Fruit fly (Drosophila melanogaster) whole organism, embryonic: ENCODE results near the gene CG42395.

Experiments used
- Aef1 ChIP-seq: fragments of 200-800 bp; sonication (Bioruptor generic); IDR thresholded peaks from 3 replicates; pipeline ENCODE4 v1.3.6; 2022; ENCODE audit warnings: missing biosample characterization, missing genetic modification characterization
- CG12104 ChIP-seq: fragments of 200-800 bp; sonication (Bioruptor generic); optimal IDR thresholded peaks from 3 replicates; lab custom pipeline; 2016; ENCODE audit warnings: missing biosample characterization, missing genetic modification characterization
- CG12659 ChIP-seq: fragments of 200-800 bp; sonication (Bioruptor generic); optimal IDR thresholded peaks from 3 replicates; lab custom pipeline; 2017; ENCODE audit warnings: mild to moderate bottlenecking, missing biosample characterization, missing genetic modification reagents, missing genetic modification characterization
- CG13287 ChIP-seq: fragments of 200-800 bp; sonication (Bioruptor generic); IDR thresholded peaks from 2 replicates; pipeline ENCODE4 v1.3.6; 2022; ENCODE audit warnings: missing biosample characterization, missing genetic modification characterization; ENCODE audit not compliant: partially characterized antibody
- CG14667 ChIP-seq: fragments of 200-800 bp; sonication (Bioruptor generic); IDR thresholded peaks from 2 replicates; pipeline ENCODE4 v1.3.6; 2022; ENCODE audit warnings: missing biosample characterization, missing genetic modification characterization
- CG15696 ChIP-seq: fragments of 200-800 bp; sonication (Bioruptor generic); optimal IDR thresholded peaks from 2 replicates; lab custom pipeline; 2019; ENCODE audit warnings: missing biosample characterization, mild to moderate bottlenecking, missing genetic modification characterization, moderate library complexity
- CG16863 ChIP-seq: fragments of 200-800 bp; sonication (Bioruptor generic); optimal IDR thresholded peaks from 3 replicates; lab custom pipeline; 2016; ENCODE audit warnings: missing biosample characterization, missing genetic modification characterization
- CG17829 ChIP-seq: fragments of 200-800 bp; optimal IDR thresholded peaks from 2 replicates; lab custom pipeline; 2019; ENCODE audit warnings: missing biosample characterization, mild to moderate bottlenecking, missing genetic modification characterization, moderate library complexity
- CG17912 ChIP-seq: fragments of 200-800 bp; sonication (Bioruptor generic); optimal IDR thresholded peaks from 2 replicates; lab custom pipeline; 2018; ENCODE audit warnings: missing biosample characterization, mild to moderate bottlenecking, missing genetic modification characterization
- CG18764 ChIP-seq: fragments of 200-800 bp; sonication (Bioruptor generic); optimal IDR thresholded peaks from 3 replicates; lab custom pipeline; 2016; ENCODE audit warnings: missing biosample characterization, missing genetic modification characterization
- CG30020 ChIP-seq: fragments of 200-800 bp; optimal IDR thresholded peaks from 2 replicates; lab custom pipeline; 2019; ENCODE audit warnings: missing biosample characterization, mild to moderate bottlenecking, missing genetic modification characterization, moderate library complexity
- CG3163 ChIP-seq: fragments of 200-800 bp; sonication (Bioruptor generic); optimal IDR thresholded peaks from 3 replicates; lab custom pipeline; 2016; ENCODE audit warnings: missing biosample characterization, missing genetic modification characterization
- CG4360 ChIP-seq: fragments of 200-800 bp; sonication (Bioruptor generic); IDR thresholded peaks from 2 replicates; pipeline ENCODE4 v1.3.6; 2022; ENCODE audit warnings: missing biosample characterization, missing genetic modification characterization
- CG4820 ChIP-seq: fragments of 200-800 bp; sonication (Bioruptor generic); optimal IDR thresholded peaks from 3 replicates; lab custom pipeline; 2016; ENCODE audit warnings: missing biosample characterization, missing genetic modification characterization
- CG7271 ChIP-seq: fragments of 200-800 bp; sonication (Bioruptor generic); optimal IDR thresholded peaks from 2 replicates; lab custom pipeline; 2018; ENCODE audit warnings: missing biosample characterization, mild to moderate bottlenecking, missing genetic modification characterization, moderate library complexity
- CG7357 ChIP-seq: fragments of 200-800 bp; sonication (Bioruptor generic); IDR thresholded peaks from 3 replicates; pipeline ENCODE4 v1.3.6; 2022; ENCODE audit warnings: missing biosample characterization, missing genetic modification characterization
- CrebB ChIP-seq: fragments of 200-800 bp; sonication (Bioruptor generic); optimal IDR thresholded peaks from 3 replicates; lab custom pipeline; 2018; ENCODE audit warnings: missing biosample characterization, mild to moderate bottlenecking, missing genetic modification characterization
- Doc2 ChIP-seq: fragments of 200-800 bp; sonication (Bioruptor generic); IDR thresholded peaks from 2 replicates; pipeline ENCODE4 v1.3.6; 2022; ENCODE audit warnings: missing biosample characterization, missing genetic modification characterization
- E2f2 ChIP-seq: fragments of 200-800 bp; sonication (Bioruptor generic); IDR thresholded peaks from 2 replicates; pipeline ENCODE4 v1.3.6; 2022; ENCODE audit warnings: missing biosample characterization, missing genetic modification characterization
- ERR ChIP-seq: fragments of 200-800 bp; sonication (Bioruptor generic); optimal IDR thresholded peaks from 2 replicates; lab custom pipeline; 2016; ENCODE audit warnings: missing biosample characterization, missing genetic modification characterization
- Fer3 ChIP-seq: fragments of 200-800 bp; sonication (Bioruptor generic); optimal IDR thresholded peaks from 2 replicates; lab custom pipeline; 2018; ENCODE audit warnings: missing biosample characterization, mild to moderate bottlenecking, missing genetic modification characterization, moderate library complexity
- H2.0 ChIP-seq: fragments of 200-800 bp; sonication (Bioruptor generic); IDR thresholded peaks from 2 replicates; pipeline ENCODE4 v1.3.6; 2022; ENCODE audit warnings: missing biosample characterization, missing genetic modification characterization
- Hmx ChIP-seq: fragments of 200-800 bp; sonication (Bioruptor generic); optimal IDR thresholded peaks from 2 replicates; lab custom pipeline; 2016; ENCODE audit warnings: missing biosample characterization, missing genetic modification characterization
- Lhr ChIP-seq: fragments of 200-800 bp; sonication (Bioruptor generic); optimal IDR thresholded peaks from 3 replicates; lab custom pipeline; 2017; ENCODE audit warnings: mild to moderate bottlenecking, missing biosample characterization, missing genetic modification reagents, missing genetic modification characterization
- MESR4 ChIP-seq: fragments of 200-800 bp; sonication (Bioruptor generic); optimal IDR thresholded peaks from 2 replicates; lab custom pipeline; 2018; ENCODE audit warnings: missing biosample characterization, mild to moderate bottlenecking, missing genetic modification characterization, moderate library complexity
- Med ChIP-seq: fragments of 200-800 bp; sonication (Bioruptor generic); peaks from one replicate; lab custom pipeline; 2016; ENCODE audit warnings: missing biosample characterization, missing genetic modification characterization, mild to moderate bottlenecking, inconsistent platforms, moderate library complexity
- NC2α ChIP-seq: fragments of 200-800 bp; sonication (Bioruptor generic); optimal IDR thresholded peaks from 2 replicates; lab custom pipeline; 2016; ENCODE audit warnings: missing biosample characterization, missing genetic modification characterization
- NfI ChIP-seq: fragments of 200-800 bp; sonication (Bioruptor generic); optimal IDR thresholded peaks from 3 replicates; lab custom pipeline; 2018; ENCODE audit warnings: missing biosample characterization, mild to moderate bottlenecking, missing genetic modification characterization, moderate library complexity
- Opbp ChIP-seq: fragments of 200-800 bp; sonication (Bioruptor generic); IDR thresholded peaks from 3 replicates; pipeline ENCODE4 v1.3.6; 2022; ENCODE audit warnings: missing biosample characterization, missing genetic modification characterization; ENCODE audit not compliant: partially characterized antibody
- Trl ChIP-seq, 3 experiments: fragments of >200 bp in 2 of 3; fragments of 200-800 bp in 1 of 3; sonication (Bioruptor generic) in 1 of 3; optimal IDR thresholded peaks; 2 replicates in 1 of 3; 3 replicates in 2 of 3; lab custom pipeline; 2016 to 2017; ENCODE audit warnings: missing biosample characterization in 1 of 3, missing genetic modification characterization in 1 of 3
- az2 ChIP-seq: fragments of 200-800 bp; sonication (Bioruptor generic); optimal IDR thresholded peaks from 3 replicates; lab custom pipeline; 2016; ENCODE audit warnings: missing biosample characterization, missing genetic modification characterization
- bbx ChIP-seq: fragments of 200-800 bp; sonication (Bioruptor generic); IDR thresholded peaks from 2 replicates; pipeline ENCODE4 v1.3.6; 2022; ENCODE audit warnings: missing biosample characterization, missing genetic modification characterization; ENCODE audit not compliant: partially characterized antibody
- cad ChIP-seq: fragments of >200 bp; optimal IDR thresholded peaks from 2 replicates; lab custom pipeline; 2017; ENCODE audit warnings: missing biosample characterization, missing genetic modification characterization
- gfzf ChIP-seq: fragments of 200-800 bp; sonication (Bioruptor generic); optimal IDR thresholded peaks from 2 replicates; lab custom pipeline; 2016; ENCODE audit warnings: missing biosample characterization, mild to moderate bottlenecking, missing genetic modification characterization, moderate library complexity
- grau ChIP-seq: fragments of 200-800 bp; optimal IDR thresholded peaks from 3 replicates; lab custom pipeline; 2019; ENCODE audit warnings: missing biosample characterization, mild to moderate bottlenecking, missing genetic modification characterization, moderate library complexity
- gro ChIP-seq: fragments of 200-800 bp; sonication (Bioruptor generic); optimal IDR thresholded peaks from 2 replicates; lab custom pipeline; 2016; ENCODE audit warnings: missing biosample characterization, missing genetic modification characterization
- ham ChIP-seq: fragments of 200-800 bp; sonication (Bioruptor generic); IDR thresholded peaks from 2 replicates; pipeline ENCODE4 v1.3.6; 2022; ENCODE audit warnings: missing biosample characterization, missing genetic modification characterization
- hkb ChIP-seq, 2 experiments: fragments of 200-800 bp in 1 of 2; fragments of >200 bp in 1 of 2; sonication (Bioruptor generic) in 1 of 2; IDR thresholded peaks in 1 of 2; optimal IDR thresholded peaks in 1 of 2; 2 replicates each; pipeline versions ENCODE4 v1.3.6 to Lab custom; 2017 to 2022; ENCODE audit warnings: missing biosample characterization in 1 of 2, missing genetic modification characterization in 1 of 2
- kay ChIP-seq: fragments of 200-800 bp; sonication (Bioruptor generic); optimal IDR thresholded peaks from 2 replicates; lab custom pipeline; 2016; ENCODE audit warnings: missing biosample characterization, missing genetic modification characterization
- klu ChIP-seq: fragments of 200-800 bp; sonication (Bioruptor generic); IDR thresholded peaks from 2 replicates; pipeline ENCODE4 v1.3.6; 2022; ENCODE audit warnings: missing biosample characterization, missing genetic modification characterization
- nau ChIP-seq: fragments of 200-800 bp; sonication (Bioruptor generic); optimal IDR thresholded peaks from 3 replicates; lab custom pipeline; 2017; ENCODE audit warnings: missing biosample characterization, mild to moderate bottlenecking, missing genetic modification characterization, missing genetic modification reagents
- phol ChIP-seq: fragments of 200-800 bp; sonication (Bioruptor generic); optimal IDR thresholded peaks from 3 replicates; lab custom pipeline; 2018; ENCODE audit warnings: missing biosample characterization, mild to moderate bottlenecking, missing genetic modification characterization, moderate library complexity
- row ChIP-seq: fragments of 200-800 bp; sonication (Bioruptor generic); IDR thresholded peaks from 3 replicates; pipeline ENCODE4 v1.3.6; 2022; ENCODE audit warnings: missing biosample characterization, missing genetic modification characterization
- shn ChIP-seq: fragments of 200-800 bp; sonication (Bioruptor generic); optimal IDR thresholded peaks from 3 replicates; lab custom pipeline; 2016; ENCODE audit warnings: missing biosample characterization, missing genetic modification characterization
- slp2 ChIP-seq: fragments of 200-800 bp; sonication (Bioruptor generic); optimal IDR thresholded peaks from 2 replicates; lab custom pipeline; 2016; ENCODE audit warnings: missing biosample characterization, missing genetic modification characterization
- sna ChIP-seq: fragments of 200-800 bp; sonication (Bioruptor generic); IDR thresholded peaks from 2 replicates; pipeline ENCODE4 v1.3.6; 2022; ENCODE audit warnings: missing biosample characterization, missing genetic modification characterization; ENCODE audit not compliant: partially characterized antibody
- wor ChIP-seq: fragments of 200-800 bp; sonication (Bioruptor generic); IDR thresholded peaks from 2 replicates; pipeline ENCODE4 v1.3.6; 2022; ENCODE audit warnings: missing biosample characterization, missing genetic modification characterization
- zen ChIP-seq: fragments of 200-800 bp; sonication (Bioruptor generic); optimal IDR thresholded peaks from 3 replicates; lab custom pipeline; 2018; ENCODE audit warnings: missing biosample characterization, mild to moderate bottlenecking, missing genetic modification characterization, moderate library complexity

CG42395 gene

DNA sequence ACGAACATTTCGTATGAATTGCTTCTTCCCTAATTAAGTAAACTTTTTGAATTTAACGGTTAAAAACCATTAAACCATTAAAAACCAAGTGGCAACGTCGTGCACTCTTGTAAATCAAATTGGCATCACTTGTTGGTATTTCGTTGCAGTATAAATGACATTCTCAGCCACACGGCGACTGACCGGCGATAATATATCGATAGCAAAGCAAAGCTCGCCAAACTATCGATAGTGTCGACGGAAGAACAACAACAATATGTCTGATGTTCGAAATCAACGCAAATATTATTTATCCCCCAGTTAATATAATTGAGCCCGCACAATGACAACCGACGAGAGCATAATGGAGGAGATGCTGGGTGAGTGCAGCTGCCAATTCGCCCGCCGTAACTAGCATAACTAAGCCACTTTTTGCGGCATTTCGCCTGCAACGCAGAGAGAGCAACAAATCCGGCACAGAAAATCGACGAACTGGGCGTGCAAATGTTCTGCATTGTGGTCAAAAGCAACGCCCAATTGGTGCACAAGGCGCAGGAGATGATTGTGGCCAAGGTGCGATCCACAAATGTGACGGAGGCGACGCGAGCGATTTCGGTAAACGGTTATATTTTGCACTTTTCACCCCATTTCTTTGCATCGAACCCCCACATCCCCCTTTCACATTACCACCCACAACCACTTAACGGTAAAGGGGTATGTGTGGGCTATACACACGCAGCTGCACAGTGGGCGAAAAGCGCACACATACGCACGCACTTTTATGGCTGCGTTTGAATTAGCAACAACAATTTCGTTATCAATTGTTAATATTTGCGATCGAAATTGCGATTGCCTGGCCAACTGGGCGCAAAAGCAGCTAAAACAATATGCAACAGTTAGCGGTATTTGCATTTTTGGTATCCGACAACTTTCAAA, 25.0 kb upstream of the CG42395 start, which contains the start of gene Gga:
Gga (plus strand) TSS at position 213 of the 915 bp plus-strand sequence.
- no peak for TF ChIP-seq CG16863
- TF ChIP-seq zen (tag; lab: Kevin White, UChicago) = no peak
- TF ChIP-seq ham (GFP tag; lab: Robert Waterston, UW) = no peak
- TF ChIP-seq NC2α (GFP tag; lab: Kevin White, UChicago) = no peak
- no peak for TF ChIP-seq nau
- TF ChIP-seq Trl (optimal IDR thresholded peaks at IDR 0.05; lab: Kevin White, UChicago) = no peak
- TF ChIP-seq Trl (GFP tag; optimal IDR thresholded peaks at IDR 0.05; lab: Kevin White, UChicago) = no peak
- no peak for TF ChIP-seq gro (GFP tag; lab: Kevin White, UChicago)
- TF ChIP-seq az2 (GFP tag; lab: Kevin White, UChicago) = no peak
- TF ChIP-seq CG18764 (GFP tag; lab: Kevin White, UChicago) = no peak
- peak; percentile 65 for TF ChIP-seq phol
- TF ChIP-seq CG7357 (GFP tag; lab: Robert Waterston, UW) = no peak
- TF ChIP-seq E2f2 (GFP tag; lab: Robert Waterston, UW) = peak; percentile 69
- peak; percentile 36 for TF ChIP-seq MESR4
- TF ChIP-seq ERR (GFP tag; lab: Kevin White, UChicago) = no peak
- TF ChIP-seq CG4820 (GFP tag; lab: Kevin White, UChicago) = no peak
- no peak for TF ChIP-seq Hmx (GFP tag; lab: Kevin White, UChicago)
- TF ChIP-seq H2.0 = 0 out of 2 replicates have a peak, but pooled peaks have one; percentile 13
- no peak for TF ChIP-seq CG7271 (tag; lab: Kevin White, UChicago)
- TF ChIP-seq Aef1 = peak; percentile 58; the same call in 2 of the 3 replicates
- TF ChIP-seq Med = peak; percentile 75
- TF ChIP-seq CrebB = no peak
- peak; percentile 59 for TF ChIP-seq Lhr
- TF ChIP-seq wor (GFP tag; lab: Robert Waterston, UW) = no peak
- TF ChIP-seq CG17829 = peak; percentile 34
- no peak for TF ChIP-seq row
- no peak for TF ChIP-seq Doc2 (GFP tag; lab: Robert Waterston, UW)
- TF ChIP-seq CG4360 (GFP tag; lab: Robert Waterston, UW) = peak; percentile 91
- TF ChIP-seq klu (GFP tag; lab: Robert Waterston, UW) = no peak
- TF ChIP-seq CG12659 (GFP tag; lab: Kevin White, UChicago) = peak; percentile 50
- TF ChIP-seq hkb (optimal IDR thresholded peaks at IDR 0.05; lab: Kevin White, UChicago) = no peak
- no peak for TF ChIP-seq hkb (GFP tag; IDR thresholded peaks at IDR 0.05; lab: Robert Waterston, UW)
- TF ChIP-seq NfI = no peak
- peak; percentile 91 for TF ChIP-seq CG13287 (GFP tag; lab: Robert Waterston, UW)
- peak; percentile 5 for TF ChIP-seq grau (tag; lab: Kevin White, UChicago)
- TF ChIP-seq CG15696 (tag; lab: Kevin White, UChicago) = no peak
- TF ChIP-seq shn = no peak
- TF ChIP-seq slp2 (GFP tag; lab: Kevin White, UChicago) = no peak
- no peak for TF ChIP-seq Fer3
- TF ChIP-seq gfzf = peak; percentile 48
- no peak for TF ChIP-seq CG17912
- no peak for TF ChIP-seq CG12104
- no peak for TF ChIP-seq CG30020 (tag; lab: Kevin White, UChicago)
- TF ChIP-seq bbx = peak; percentile 94
- TF ChIP-seq kay (GFP tag; lab: Kevin White, UChicago) = no peak
- TF ChIP-seq CG3163 (GFP tag; lab: Kevin White, UChicago) = no peak
- no peak for TF ChIP-seq CG14667
- TF ChIP-seq Opbp = peak; percentile 91
- TF ChIP-seq cad (GFP tag; lab: Kevin White, UChicago) = no peak
- TF ChIP-seq sna = peak; percentile 82
